Worm (Caenorhabditis elegans) whole organism, L2 larva: ENCODE data around the gene K07H8.9.
A peak's percentile ranks its signal among the peaks of the same experiment; 100 is the strongest.

ENCODE experiments used
- F13H6.1 ChIP-seq: sonication (generic microtip); optimal IDR thresholded peaks from 2 replicates; lab custom pipeline; 2016; ENCODE audit warnings: missing genetic modification characterization, missing compliant biosample characterization
- R02D3.7 ChIP-seq: fragments of 150-350 bp; optimal IDR thresholded peaks from 2 replicates; lab custom pipeline; 2014; ENCODE audit warnings: missing biosample characterization, missing genetic modification characterization
- Y55F3AM.14 ChIP-seq: fragments of 200-800 bp; sonication (Bioruptor generic); optimal IDR thresholded peaks from 2 replicates; lab custom pipeline; 2018; ENCODE audit warnings: mild to moderate bottlenecking, missing genetic modification characterization, missing compliant biosample characterization
- ZK546.5 ChIP-seq: sonication (generic microtip); optimal IDR thresholded peaks from 2 replicates; lab custom pipeline; 2017; ENCODE audit warnings: missing biosample characterization, missing genetic modification characterization
- aly-2 ChIP-seq: fragments of 150-350 bp; optimal IDR thresholded peaks from 2 replicates; lab custom pipeline; 2014; ENCODE audit warnings: missing biosample characterization, missing genetic modification characterization
- ceh-16 ChIP-seq: fragments of 150-350 bp; optimal IDR thresholded peaks from 2 replicates; lab custom pipeline; 2014; ENCODE audit warnings: missing biosample characterization, missing genetic modification characterization
- dmd-4 ChIP-seq: sonication (generic microtip); optimal IDR thresholded peaks from 2 replicates; lab custom pipeline; 2017; ENCODE audit warnings: missing biosample characterization, missing genetic modification characterization
- egl-27 ChIP-seq: sonication (generic microtip); optimal IDR thresholded peaks from 3 replicates; lab custom pipeline; 2017; ENCODE audit warnings: missing biosample characterization, missing genetic modification reagents, missing genetic modification characterization
- elt-1 ChIP-seq: fragments of 150-350 bp; optimal IDR thresholded peaks from 2 replicates; lab custom pipeline; 2014; ENCODE audit warnings: missing biosample characterization, missing genetic modification characterization
- fos-1 ChIP-seq: fragments of 150-350 bp; optimal IDR thresholded peaks from 2 replicates; lab custom pipeline; 2014; ENCODE audit warnings: missing biosample characterization, missing genetic modification characterization
- lin-39 ChIP-seq: fragments of 150-350 bp; optimal IDR thresholded peaks from 2 replicates; lab custom pipeline; 2014; ENCODE audit warnings: missing biosample characterization, missing genetic modification reagents, missing genetic modification characterization
- lsy-2 ChIP-seq, 2 experiments: fragments of 150-350 bp in 1 of 2; sonication (generic microtip) in 1 of 2; optimal IDR thresholded peaks; 2 replicates each; lab custom pipeline; 2014 to 2017; ENCODE audit warnings: missing biosample characterization in 2 of 2, missing genetic modification characterization in 2 of 2
- mab-5 ChIP-seq: fragments of 150-350 bp; optimal IDR thresholded peaks from 2 replicates; lab custom pipeline; 2014; ENCODE audit warnings: missing biosample characterization, missing genetic modification characterization
- mbf-1 ChIP-seq: sonication (generic microtip); optimal IDR thresholded peaks from 2 replicates; lab custom pipeline; 2017; ENCODE audit warnings: missing biosample characterization, missing genetic modification characterization
- nhr-10 ChIP-seq: sonication (generic microtip); optimal IDR thresholded peaks from 2 replicates; lab custom pipeline; 2017; ENCODE audit warnings: missing biosample characterization, missing genetic modification characterization
- nhr-11 ChIP-seq: fragments of 150-350 bp; optimal IDR thresholded peaks from 2 replicates; lab custom pipeline; 2014; ENCODE audit warnings: missing biosample characterization, missing genetic modification characterization
- nhr-12 ChIP-seq: fragments of 150-350 bp; optimal IDR thresholded peaks from 2 replicates; lab custom pipeline; 2014; ENCODE audit warnings: missing biosample characterization, missing genetic modification characterization
- nhr-21 ChIP-seq: fragments of 150-350 bp; optimal IDR thresholded peaks from 2 replicates; lab custom pipeline; 2014; ENCODE audit warnings: missing biosample characterization, missing genetic modification characterization
- nhr-23 ChIP-seq: fragments of 150-350 bp; optimal IDR thresholded peaks from 2 replicates; lab custom pipeline; 2014; ENCODE audit warnings: missing biosample characterization, missing genetic modification reagents, missing genetic modification characterization
- nhr-25 ChIP-seq: fragments of 150-350 bp; sonication (generic microtip); optimal IDR thresholded peaks from 3 replicates; lab custom pipeline; 2014; ENCODE audit warnings: missing biosample characterization, missing genetic modification characterization
- nhr-77 ChIP-seq: fragments of 150-350 bp; optimal IDR thresholded peaks from 2 replicates; lab custom pipeline; 2014; ENCODE audit warnings: missing biosample characterization, missing genetic modification characterization
- peb-1 ChIP-seq: fragments of 150-350 bp; optimal IDR thresholded peaks from 2 replicates; lab custom pipeline; 2014; ENCODE audit warnings: missing biosample characterization, missing genetic modification characterization
- skn-1 ChIP-seq: sonication (generic microtip); optimal IDR thresholded peaks from 2 replicates; lab custom pipeline; 2017; ENCODE audit warnings: missing biosample characterization, missing genetic modification characterization
- sma-9 ChIP-seq, 2 experiments: fragments of 150-350 bp in 1 of 2; sonication (generic microtip) in 1 of 2; optimal IDR thresholded peaks; 2 replicates each; lab custom pipeline; 2014 to 2016; ENCODE audit warnings: missing genetic modification characterization in 2 of 2, mild to moderate bottlenecking in 1 of 2, missing biosample characterization in 1 of 2, missing compliant biosample characterization in 1 of 2, missing genetic modification reagents in 1 of 2, moderate library complexity in 1 of 2
- snpc-4 ChIP-seq: fragments of 150-350 bp; optimal IDR thresholded peaks from 2 replicates; lab custom pipeline; 2014; ENCODE audit warnings: missing biosample characterization, missing genetic modification characterization
- unc-39 ChIP-seq: fragments of 150-350 bp; optimal IDR thresholded peaks from 2 replicates; lab custom pipeline; 2014; ENCODE audit warnings: missing biosample characterization, missing genetic modification characterization
- unc-55 ChIP-seq: fragments of 150-350 bp; sonication (generic microtip); optimal IDR thresholded peaks from 3 replicates; lab custom pipeline; 2014; ENCODE audit warnings: missing biosample characterization, missing genetic modification reagents, missing genetic modification characterization
- zag-1 ChIP-seq: fragments of 150-350 bp; optimal IDR thresholded peaks from 2 replicates; lab custom pipeline; 2014; ENCODE audit warnings: missing biosample characterization, missing genetic modification characterization
- ztf-4 ChIP-seq: fragments of 150-350 bp; optimal IDR thresholded peaks from 2 replicates; lab custom pipeline; 2014; ENCODE audit warnings: missing biosample characterization, missing genetic modification characterization

The K07H8.9 gene

DNA sequence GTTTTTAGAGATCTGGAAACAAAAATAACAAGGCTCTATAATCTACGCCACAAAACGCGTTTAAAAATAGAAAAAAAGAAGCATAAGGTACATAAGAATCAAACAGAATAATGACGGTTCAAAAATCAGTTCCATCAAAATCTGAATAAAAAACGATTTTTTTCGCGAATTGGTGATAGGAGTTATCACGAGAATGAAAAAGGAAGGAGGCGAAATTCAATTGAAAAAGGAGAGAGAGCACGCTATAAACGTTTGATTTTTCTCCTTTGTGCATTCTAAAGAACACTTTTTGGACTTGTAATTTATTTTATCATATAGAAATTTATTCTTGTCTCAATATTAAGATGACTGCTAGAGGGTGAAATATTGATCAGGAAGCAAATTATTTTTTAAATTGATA is 34.9 kb downstream of the K07H8.9 start:
- peak; percentile 56 for TF ChIP-seq fos-1
- no peak for TF ChIP-seq nhr-10 (tag; lab: Kevin White, UChicago)
- TF ChIP-seq sma-9 (GFP tag; optimal IDR thresholded peaks at IDR 0.05; lab: Kevin White, UChicago) = peak; percentile 27
- no peak for TF ChIP-seq sma-9 (tag; optimal IDR thresholded peaks at IDR 0.05; lab: Kevin White, UChicago)
- no peak for TF ChIP-seq nhr-23
- TF ChIP-seq, all 48 proteins: peak for 2

DNA sequence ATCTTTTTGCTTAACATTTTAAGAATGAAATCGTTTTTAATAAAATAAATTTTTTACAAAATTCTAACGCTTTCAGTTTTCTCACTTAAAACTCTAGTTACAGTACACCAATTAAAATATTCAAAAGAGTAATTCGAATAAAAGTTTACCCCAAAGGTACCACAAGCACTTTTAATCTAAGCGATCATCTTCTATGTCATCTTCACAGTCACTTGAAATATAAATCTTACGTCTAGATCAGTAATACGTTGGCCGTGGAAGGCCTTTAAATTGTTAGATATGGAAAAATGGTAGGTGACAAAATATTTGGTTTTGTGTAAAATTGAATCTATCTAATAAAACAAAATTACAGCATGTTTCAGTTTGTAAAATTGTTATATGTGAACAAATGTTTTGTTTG is 38.9 kb downstream of the K07H8.9 start:
- TF ChIP-seq nhr-12 (tag; lab: Kevin White, UChicago) (no peak), ceh-16 (peak; percentile 12), sma-9 (GFP tag; optimal IDR thresholded peaks at IDR 0.05; lab: Kevin White, UChicago) (peak; percentile 80), sma-9 (tag; optimal IDR thresholded peaks at IDR 0.05; lab: Kevin White, UChicago) (no peak), mbf-1 (tag; lab: Kevin White, UChicago) (no peak), R02D3.7 (tag; lab: Kevin White, UChicago) (no peak), dmd-4 (tag; lab: Kevin White, UChicago) (no peak), nhr-11 (tag; lab: Kevin White, UChicago) (no peak), nhr-25 (tag; lab: Kevin White, UChicago) (peak; percentile 37), Y55F3AM.14 (no peak), mab-5 (no peak), elt-1 (tag; lab: Kevin White, UChicago) (peak; percentile 86), unc-55 (GFP tag; lab: Kevin White, UChicago) (no peak), unc-39 (no peak)

DNA sequence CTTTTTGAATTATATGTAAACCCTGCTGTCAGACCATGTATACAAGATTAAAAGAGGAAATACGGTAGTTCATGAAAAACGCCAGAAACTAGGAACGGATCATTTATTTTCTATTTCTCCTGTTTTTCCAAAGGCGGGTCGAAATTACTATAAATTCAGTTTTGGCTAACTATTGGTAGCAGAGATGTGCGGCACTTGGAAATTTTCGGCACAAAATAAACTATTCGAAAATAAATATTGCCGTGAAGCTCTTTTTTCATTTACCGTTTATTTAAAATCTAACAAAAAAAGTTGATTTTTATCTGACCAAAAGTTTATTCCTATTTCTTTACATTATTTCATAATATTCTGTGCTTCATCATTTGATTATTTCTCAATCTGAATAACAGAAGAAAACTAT is 42.2 kb downstream of the K07H8.9 start, which contains the start of gene T09A12.1:
Gene T09A12.1 (plus strand): TSS at position 301 of the 400 bp plus-strand sequence.
- TF ChIP-seq mbf-1 (tag; lab: Kevin White, UChicago) = no peak
- no peak for TF ChIP-seq lsy-2 (tag; optimal IDR thresholded peaks at IDR 0.05; lab: Kevin White, UChicago)
- no peak for TF ChIP-seq ztf-4 (tag; lab: Kevin White, UChicago)
- no peak for TF ChIP-seq peb-1
- TF ChIP-seq dmd-4 (tag; lab: Kevin White, UChicago) = no peak
- TF ChIP-seq skn-1 (tag; lab: Kevin White, UChicago) = no peak
- no peak for TF ChIP-seq nhr-77 (tag; lab: Kevin White, UChicago)
- TF ChIP-seq mab-5 = no peak
- no peak for TF ChIP-seq lin-39 (tag; lab: Kevin White, UChicago)
- TF ChIP-seq nhr-23 = no peak
- no peak for TF ChIP-seq ZK546.5 (tag; lab: Kevin White, UChicago)
- TF ChIP-seq nhr-10 (tag; lab: Kevin White, UChicago) = no peak
- TF ChIP-seq, all 48 proteins: peak for 0

DNA sequence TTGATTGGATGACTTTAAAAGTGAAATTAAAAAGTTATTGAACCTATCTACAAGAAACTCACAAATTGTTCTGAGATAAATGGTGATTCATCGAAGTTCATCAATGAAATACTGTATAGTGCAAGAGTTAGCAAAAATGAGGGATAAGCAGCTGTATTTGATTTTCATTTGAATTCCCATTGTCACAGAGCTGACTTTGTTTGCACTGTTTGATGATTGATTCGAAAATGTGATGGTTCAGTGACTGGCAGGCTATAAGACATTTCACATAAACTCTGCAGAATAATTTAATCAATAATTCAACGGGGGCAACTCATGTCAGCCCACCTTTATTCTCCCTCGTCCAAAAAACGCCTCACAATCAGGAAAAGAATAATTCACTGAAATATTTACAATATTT is 42.7 kb downstream of the K07H8.9 start, which contains the start of gene T09A12.8:
Gene T09A12.8 (minus strand): TSS at position 101 of the 400 bp plus-strand sequence.
- TF ChIP-seq unc-55 (GFP tag; lab: Kevin White, UChicago) (no peak), snpc-4 (tag; lab: Kevin White, UChicago) (no peak), nhr-11 (tag; lab: Kevin White, UChicago) (no peak), nhr-21 (tag; lab: Kevin White, UChicago) (no peak), unc-39 (no peak), F13H6.1 (tag; lab: Kevin White, UChicago) (no peak), elt-1 (tag; lab: Kevin White, UChicago) (no peak), R02D3.7 (tag; lab: Kevin White, UChicago) (no peak), nhr-25 (tag; lab: Kevin White, UChicago) (no peak), zag-1 (tag; lab: Kevin White, UChicago) (no peak), dmd-4 (tag; lab: Kevin White, UChicago) (no peak), ztf-4 (tag; lab: Kevin White, UChicago) (no peak)
- TF ChIP-seq, all 48 proteins: peak for 0

DNA sequence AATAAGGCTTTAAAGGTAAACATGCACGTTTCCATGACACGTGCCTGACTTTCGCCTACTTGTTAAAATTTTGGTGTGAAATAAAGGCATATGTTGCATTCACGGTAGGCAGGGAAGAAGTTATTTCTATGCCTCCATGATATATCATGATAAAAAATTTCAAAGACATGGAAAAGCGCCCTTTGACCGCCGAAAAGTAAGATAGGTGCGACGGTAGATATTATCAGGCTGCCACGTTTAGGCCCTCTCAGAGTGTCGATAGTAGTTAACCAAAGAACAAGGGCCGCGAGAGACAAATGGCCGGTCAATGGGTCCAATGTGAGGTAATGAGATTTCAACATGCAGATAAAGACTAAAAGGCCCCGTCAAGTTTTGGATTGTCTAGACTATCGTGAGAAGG is 43.1 kb downstream of the K07H8.9 start:
- no peak for TF ChIP-seq ZK546.5 (tag; lab: Kevin White, UChicago)
- TF ChIP-seq sma-9 (GFP tag; optimal IDR thresholded peaks at IDR 0.05; lab: Kevin White, UChicago) = peak; percentile 51
- TF ChIP-seq sma-9 (tag; optimal IDR thresholded peaks at IDR 0.05; lab: Kevin White, UChicago) = no peak
- no peak for TF ChIP-seq egl-27 (tag; lab: Kevin White, UChicago)
- TF ChIP-seq ceh-16 = peak; percentile 9
- TF ChIP-seq unc-55 (GFP tag; lab: Kevin White, UChicago) = no peak

DNA sequence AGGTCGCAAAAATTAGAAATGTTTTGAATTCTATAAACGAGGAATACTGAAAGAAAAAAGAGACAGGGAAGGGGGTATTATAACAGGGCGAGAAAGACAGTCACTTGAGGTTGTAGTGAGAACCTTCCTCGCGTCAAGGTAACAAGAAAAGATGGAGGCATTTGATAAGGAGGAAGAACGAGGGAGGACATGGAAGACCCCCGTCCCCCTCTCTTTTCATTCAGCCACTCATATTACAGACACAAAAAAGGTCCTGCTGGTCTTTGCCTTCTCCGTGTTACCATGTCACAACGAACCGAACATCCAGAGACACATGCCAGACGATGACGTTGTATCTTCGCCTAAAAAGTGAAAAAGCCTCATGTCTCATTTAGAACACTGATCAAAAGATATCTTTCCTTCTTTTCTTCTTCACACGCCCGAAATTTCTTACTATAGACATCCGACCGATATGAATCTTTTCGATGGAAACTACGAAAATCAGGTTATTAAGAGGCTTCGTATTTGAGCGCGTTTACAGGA is 44.9 kb downstream of the K07H8.9 start:
- TF ChIP-seq aly-2 (no peak), fos-1 (peak; percentile 3)
